Worm (Caenorhabditis elegans): ENCODE data around the gene lin-26.

ce11 chrII:7720479-7720878 lies 38.5 kb downstream of the lin-26 start:
- TF ChIP-seq drap-1 (GFP tag; optimal IDR thresholded peaks at IDR 0.05) (no peak), nhr-12 (tag; optimal IDR thresholded peaks at IDR 0.05) (no peak), bed-3 (GFP tag; optimal IDR thresholded peaks at IDR 0.05) (no peak), ztf-11 (tag; optimal IDR thresholded peaks at IDR 0.05) (no peak)
